Worm (Caenorhabditis elegans) whole organism, L2 larva: ENCODE measurements around the gene oac-29.

Source experiments
- F13H6.1 ChIP-seq: sonication (generic microtip); optimal IDR thresholded peaks from 2 replicates; lab custom pipeline; 2016; ENCODE audit warnings: missing genetic modification characterization, missing compliant biosample characterization
- R02D3.7 ChIP-seq: fragments of 150-350 bp; optimal IDR thresholded peaks from 2 replicates; lab custom pipeline; 2014; ENCODE audit warnings: missing biosample characterization, missing genetic modification characterization
- ZK546.5 ChIP-seq: sonication (generic microtip); optimal IDR thresholded peaks from 2 replicates; lab custom pipeline; 2017; ENCODE audit warnings: missing biosample characterization, missing genetic modification characterization
- aly-2 ChIP-seq: fragments of 150-350 bp; optimal IDR thresholded peaks from 2 replicates; lab custom pipeline; 2014; ENCODE audit warnings: missing biosample characterization, missing genetic modification characterization
- blmp-1 ChIP-seq: sonication (generic microtip); optimal IDR thresholded peaks from 2 replicates; lab custom pipeline; 2017; ENCODE audit warnings: missing genetic modification characterization, mild to moderate bottlenecking, missing compliant biosample characterization, antibody characterized with exemption, moderate library complexity; ENCODE audit not compliant: insufficient read depth
- ceh-16 ChIP-seq: fragments of 150-350 bp; optimal IDR thresholded peaks from 2 replicates; lab custom pipeline; 2014; ENCODE audit warnings: missing biosample characterization, missing genetic modification characterization
- dmd-4 ChIP-seq: sonication (generic microtip); optimal IDR thresholded peaks from 2 replicates; lab custom pipeline; 2017; ENCODE audit warnings: missing biosample characterization, missing genetic modification characterization
- elt-1 ChIP-seq: fragments of 150-350 bp; optimal IDR thresholded peaks from 2 replicates; lab custom pipeline; 2014; ENCODE audit warnings: missing biosample characterization, missing genetic modification characterization
- elt-3 ChIP-seq: sonication (generic microtip); optimal IDR thresholded peaks from 2 replicates; lab custom pipeline; 2017; ENCODE audit warnings: missing biosample characterization, missing genetic modification characterization
- fos-1 ChIP-seq: fragments of 150-350 bp; optimal IDR thresholded peaks from 2 replicates; lab custom pipeline; 2014; ENCODE audit warnings: missing biosample characterization, missing genetic modification characterization
- lin-11 ChIP-seq: fragments of 150-350 bp; sonication (generic microtip); optimal IDR thresholded peaks from 2 replicates; lab custom pipeline; 2014; ENCODE audit warnings: missing biosample characterization, missing genetic modification characterization, inconsistent platforms, mixed read lengths
- lin-13 ChIP-seq: fragments of 150-350 bp; optimal IDR thresholded peaks from 2 replicates; lab custom pipeline; 2014; ENCODE audit warnings: missing biosample characterization, missing genetic modification reagents, missing genetic modification characterization
- lin-39 ChIP-seq: fragments of 150-350 bp; optimal IDR thresholded peaks from 2 replicates; lab custom pipeline; 2014; ENCODE audit warnings: missing biosample characterization, missing genetic modification reagents, missing genetic modification characterization
- lsy-2 ChIP-seq, 2 experiments: fragments of 150-350 bp in 1 of 2; sonication (generic microtip) in 1 of 2; optimal IDR thresholded peaks; 2 replicates each; lab custom pipeline; 2014 to 2017; ENCODE audit warnings: missing biosample characterization in 2 of 2, missing genetic modification characterization in 2 of 2
- nhr-10 ChIP-seq: sonication (generic microtip); optimal IDR thresholded peaks from 2 replicates; lab custom pipeline; 2017; ENCODE audit warnings: missing biosample characterization, missing genetic modification characterization
- nhr-11 ChIP-seq: fragments of 150-350 bp; optimal IDR thresholded peaks from 2 replicates; lab custom pipeline; 2014; ENCODE audit warnings: missing biosample characterization, missing genetic modification characterization
- nhr-12 ChIP-seq: fragments of 150-350 bp; optimal IDR thresholded peaks from 2 replicates; lab custom pipeline; 2014; ENCODE audit warnings: missing biosample characterization, missing genetic modification characterization
- nhr-129 ChIP-seq: fragments of 150-350 bp; optimal IDR thresholded peaks from 2 replicates; lab custom pipeline; 2014; ENCODE audit warnings: missing biosample characterization, missing genetic modification characterization
- nhr-23 ChIP-seq: fragments of 150-350 bp; optimal IDR thresholded peaks from 2 replicates; lab custom pipeline; 2014; ENCODE audit warnings: missing biosample characterization, missing genetic modification reagents, missing genetic modification characterization
- nhr-237 ChIP-seq: fragments of 150-350 bp; optimal IDR thresholded peaks from 2 replicates; lab custom pipeline; 2014; ENCODE audit warnings: missing biosample characterization, missing genetic modification characterization
- nhr-25 ChIP-seq: fragments of 150-350 bp; sonication (generic microtip); optimal IDR thresholded peaks from 3 replicates; lab custom pipeline; 2014; ENCODE audit warnings: missing biosample characterization, missing genetic modification characterization
- nhr-6 ChIP-seq: fragments of 150-350 bp; optimal IDR thresholded peaks from 2 replicates; lab custom pipeline; 2014; ENCODE audit warnings: missing biosample characterization, missing genetic modification characterization
- nhr-77 ChIP-seq: fragments of 150-350 bp; optimal IDR thresholded peaks from 2 replicates; lab custom pipeline; 2014; ENCODE audit warnings: missing biosample characterization, missing genetic modification characterization
- peb-1 ChIP-seq: fragments of 150-350 bp; optimal IDR thresholded peaks from 2 replicates; lab custom pipeline; 2014; ENCODE audit warnings: missing biosample characterization, missing genetic modification characterization
- sem-4 ChIP-seq: fragments of 150-350 bp; optimal IDR thresholded peaks from 2 replicates; lab custom pipeline; 2014; ENCODE audit warnings: missing biosample characterization, missing genetic modification reagents, missing genetic modification characterization
- sma-9 ChIP-seq, 2 experiments: fragments of 150-350 bp in 1 of 2; sonication (generic microtip) in 1 of 2; optimal IDR thresholded peaks; 2 replicates each; lab custom pipeline; 2014 to 2016; ENCODE audit warnings: missing genetic modification characterization in 2 of 2, mild to moderate bottlenecking in 1 of 2, missing biosample characterization in 1 of 2, missing compliant biosample characterization in 1 of 2, missing genetic modification reagents in 1 of 2, moderate library complexity in 1 of 2
- unc-39 ChIP-seq: fragments of 150-350 bp; optimal IDR thresholded peaks from 2 replicates; lab custom pipeline; 2014; ENCODE audit warnings: missing biosample characterization, missing genetic modification characterization
- unc-55 ChIP-seq: fragments of 150-350 bp; sonication (generic microtip); optimal IDR thresholded peaks from 3 replicates; lab custom pipeline; 2014; ENCODE audit warnings: missing biosample characterization, missing genetic modification reagents, missing genetic modification characterization
- unc-62 ChIP-seq: fragments of 150-350 bp; optimal IDR thresholded peaks from 2 replicates; lab custom pipeline; 2014; ENCODE audit warnings: missing biosample characterization, missing genetic modification reagents, missing genetic modification characterization
- zag-1 ChIP-seq: fragments of 150-350 bp; optimal IDR thresholded peaks from 2 replicates; lab custom pipeline; 2014; ENCODE audit warnings: missing biosample characterization, missing genetic modification characterization
- ztf-1 ChIP-seq: fragments of 200-800 bp; sonication (Bioruptor generic); conservative IDR thresholded peaks from 2 replicates; pipeline ENCODE4 v1.3.6; 2022; ENCODE audit warnings: missing genetic modification characterization, missing compliant biosample characterization

Gene oac-29

ce11 chrV:8658577-8659362 lies 23.3 kb upstream of the oac-29 start (continued):
- TF ChIP-seq lsy-2 (tag; optimal IDR thresholded peaks at IDR 0.05; lab: Kevin White, UChicago) (peak in 1 of 2 experiments; percentile 48), nhr-129 (tag; lab: Kevin White, UChicago) (peak; percentile 68), dmd-4 (tag; lab: Kevin White, UChicago) (no peak)

- TF ChIP-seq nhr-10, result no peak
- TF ChIP-seq nhr-25 (tag; lab: Kevin White, UChicago), result peak; percentile 8
- TF ChIP-seq dmd-4 (tag; lab: Kevin White, UChicago), result no peak
- no peak for TF ChIP-seq sma-9 (GFP tag; optimal IDR thresholded peaks at IDR 0.05; lab: Kevin White, UChicago)
- TF ChIP-seq sma-9 (tag; optimal IDR thresholded peaks at IDR 0.05; lab: Kevin White, UChicago), result no peak
- no peak for TF ChIP-seq elt-1 (tag; lab: Kevin White, UChicago)
Observed at ce11 chrV:8657911-8658310, 22.4 kb upstream of the oac-29 start.

ce11 chrV:8654460-8655419 lies 19.3 kb upstream of the oac-29 start:
- no peak for TF ChIP-seq lin-39 (tag; lab: Kevin White, UChicago)
- TF ChIP-seq nhr-25 (tag; lab: Kevin White, UChicago), result no peak
- no peak for TF ChIP-seq lin-13 (GFP tag; lab: Kevin White, UChicago)
- no peak for TF ChIP-seq nhr-23 (tag; lab: Kevin White, UChicago)
- peak; percentile 51 for TF ChIP-seq F13H6.1
- TF ChIP-seq nhr-129 (tag; lab: Kevin White, UChicago), result peak; percentile 81
- TF ChIP-seq R02D3.7 (tag; lab: Kevin White, UChicago), result no peak
- TF ChIP-seq peb-1 (tag; lab: Kevin White, UChicago), result no peak
- TF ChIP-seq ztf-1 (GFP tag; lab: Robert Waterston, UW), result no peak
- no peak for TF ChIP-seq zag-1
- TF ChIP-seq nhr-10, result no peak
- TF ChIP-seq sma-9 (GFP tag; optimal IDR thresholded peaks at IDR 0.05; lab: Kevin White, UChicago), result peak; percentile 74
- no peak for TF ChIP-seq sma-9 (tag; optimal IDR thresholded peaks at IDR 0.05; lab: Kevin White, UChicago)
- TF ChIP-seq nhr-11 (tag; lab: Kevin White, UChicago), result no peak
- TF ChIP-seq unc-55 (GFP tag; lab: Kevin White, UChicago), result no peak
- no peak for TF ChIP-seq nhr-237 (tag; lab: Kevin White, UChicago)
- no peak for TF ChIP-seq ceh-16 (tag; lab: Kevin White, UChicago)
- TF ChIP-seq blmp-1 (tag; lab: Kevin White, UChicago), result peak; percentile 30
- TF ChIP-seq fos-1 (tag; lab: Kevin White, UChicago), result peak; percentile 28
- no peak for TF ChIP-seq nhr-77 (tag; lab: Kevin White, UChicago)
- TF ChIP-seq sem-4 (tag; lab: Kevin White, UChicago), result no peak
- TF ChIP-seq nhr-12 (tag; lab: Kevin White, UChicago), result no peak
- TF ChIP-seq ZK546.5 (tag; lab: Kevin White, UChicago), result no peak
- TF ChIP-seq nhr-6 (tag; lab: Kevin White, UChicago), result peak; percentile 46
- no peak for TF ChIP-seq aly-2 (tag; lab: Kevin White, UChicago)
- TF ChIP-seq dmd-4 (tag; lab: Kevin White, UChicago), result no peak
- TF ChIP-seq unc-62 (GFP tag; lab: Kevin White, UChicago), result no peak
- TF ChIP-seq unc-39 (tag; lab: Kevin White, UChicago), result no peak
- TF ChIP-seq lin-11 (tag; lab: Kevin White, UChicago), result no peak
- TF ChIP-seq elt-1 (tag; lab: Kevin White, UChicago), result no peak
- TF ChIP-seq elt-3, result no peak
